Fruit fly (Drosophila melanogaster) whole organism, prepupa: Measurements from ENCODE around the gene CG3191.

ENCODE experiments used
- Blimp-1 ChIP-seq: fragments of 200-800 bp; sonication (Bioruptor generic); optimal IDR thresholded peaks from 3 replicates; lab custom pipeline; 2017; ENCODE audit warnings: missing biosample characterization, missing genetic modification characterization, mild to moderate bottlenecking, moderate library complexity, missing genetic modification reagents
- CG10669 ChIP-seq: fragments of 200-800 bp; sonication (Bioruptor generic); optimal IDR thresholded peaks from 3 replicates; lab custom pipeline; 2018; ENCODE audit warnings: missing biosample characterization, mild to moderate bottlenecking, missing genetic modification characterization, moderate library complexity
- CG11294 ChIP-seq: fragments of 200-800 bp; sonication (Bioruptor generic); IDR thresholded peaks from 2 replicates; pipeline ENCODE4 v1.3.6; 2022; ENCODE audit warnings: missing biosample characterization, missing genetic modification characterization
- CG11762 ChIP-seq: fragments of 200-800 bp; sonication (Bioruptor generic); optimal IDR thresholded peaks from 3 replicates; lab custom pipeline; 2016; ENCODE audit warnings: missing biosample characterization, missing genetic modification characterization; ENCODE audit not compliant: insufficient read depth
- CG15336 ChIP-seq: fragments of 200-800 bp; sonication (Bioruptor generic); IDR thresholded peaks from 2 replicates; pipeline ENCODE4 v1.3.6; 2022; ENCODE audit warnings: missing biosample characterization, missing genetic modification characterization
- CG1621 ChIP-seq: fragments of 200-800 bp; sonication (Bioruptor generic); optimal IDR thresholded peaks from 3 replicates; lab custom pipeline; 2018; ENCODE audit warnings: missing biosample characterization, mild to moderate bottlenecking, missing genetic modification characterization
- CG16779 ChIP-seq: fragments of 200-800 bp; sonication (Bioruptor generic); optimal IDR thresholded peaks from 3 replicates; lab custom pipeline; 2017; ENCODE audit warnings: missing biosample characterization, mild to moderate bottlenecking, missing genetic modification characterization
- CG3032 ChIP-seq: fragments of 200-800 bp; optimal IDR thresholded peaks from 2 replicates; lab custom pipeline; 2019; ENCODE audit warnings: missing biosample characterization, mild to moderate bottlenecking, missing genetic modification characterization, moderate library complexity
- CG32006 ChIP-seq: fragments of 200-800 bp; sonication (Bioruptor generic); optimal IDR thresholded peaks from 3 replicates; lab custom pipeline; 2017; ENCODE audit warnings: missing biosample characterization, mild to moderate bottlenecking, missing genetic modification characterization
- CG34406 ChIP-seq: fragments of 200-800 bp; sonication (Bioruptor generic); optimal IDR thresholded peaks from 3 replicates; lab custom pipeline; 2016; ENCODE audit warnings: missing biosample characterization, missing genetic modification characterization
- CG3919 ChIP-seq: fragments of 200-800 bp; sonication (Bioruptor generic); optimal IDR thresholded peaks from 3 replicates; lab custom pipeline; 2016; ENCODE audit warnings: missing biosample characterization, missing genetic modification characterization
- CG4318 ChIP-seq: fragments of 200-800 bp; sonication (Bioruptor generic); optimal IDR thresholded peaks from 3 replicates; lab custom pipeline; 2017; ENCODE audit warnings: missing biosample characterization, mild to moderate bottlenecking, missing genetic modification characterization
- CG6163 ChIP-seq: fragments of 200-800 bp; sonication (Bioruptor generic); IDR thresholded peaks from 3 replicates; pipeline ENCODE4 v1.3.6; 2022; ENCODE audit warnings: missing biosample characterization, missing genetic modification characterization
- CG6276 ChIP-seq: fragments of 200-800 bp; sonication (Bioruptor generic); optimal IDR thresholded peaks from 2 replicates; lab custom pipeline; 2017; ENCODE audit warnings: missing biosample characterization, mild to moderate bottlenecking, missing genetic modification characterization
- CG6792 ChIP-seq: fragments of 200-800 bp; sonication (Bioruptor generic); optimal IDR thresholded peaks from 3 replicates; lab custom pipeline; 2016; ENCODE audit warnings: missing biosample characterization, missing genetic modification characterization
- CG6854 ChIP-seq: fragments of 200-800 bp; sonication (Bioruptor generic); optimal IDR thresholded peaks from 2 replicates; lab custom pipeline; 2017; ENCODE audit warnings: missing biosample characterization, mild to moderate bottlenecking, missing genetic modification characterization
- CG7368 ChIP-seq: fragments of 200-800 bp; sonication (Bioruptor generic); optimal IDR thresholded peaks from 3 replicates; lab custom pipeline; 2016; ENCODE audit warnings: missing biosample characterization, missing genetic modification characterization
- CG8119 ChIP-seq: fragments of 200-800 bp; sonication (Bioruptor generic); IDR thresholded peaks from 3 replicates; pipeline ENCODE4 v1.3.6; 2022; ENCODE audit warnings: missing biosample characterization, missing genetic modification characterization
- CG8319 ChIP-seq: fragments of 200-800 bp; sonication (Bioruptor generic); optimal IDR thresholded peaks from 3 replicates; lab custom pipeline; 2016; ENCODE audit warnings: missing biosample characterization, missing genetic modification characterization
- Eip75B ChIP-seq: fragments of 200-800 bp; sonication (Bioruptor generic); optimal IDR thresholded peaks from 3 replicates; lab custom pipeline; 2016; ENCODE audit warnings: missing biosample characterization, missing genetic modification characterization
- Eip93F ChIP-seq: fragments of 200-800 bp; sonication (Bioruptor generic); optimal IDR thresholded peaks from 2 replicates; lab custom pipeline; 2016; ENCODE audit warnings: missing biosample characterization, mild to moderate bottlenecking, missing genetic modification characterization
- Ets21C ChIP-seq: fragments of 200-800 bp; sonication (Bioruptor generic); optimal IDR thresholded peaks from 3 replicates; lab custom pipeline; 2016; ENCODE audit warnings: missing biosample characterization, missing genetic modification characterization
- Ets96B ChIP-seq: fragments of 200-800 bp; optimal IDR thresholded peaks from 2 replicates; lab custom pipeline; 2019; ENCODE audit warnings: missing biosample characterization, mild to moderate bottlenecking, missing genetic modification characterization, moderate library complexity
- Gug ChIP-seq: fragments of 200-800 bp; sonication (Bioruptor generic); IDR thresholded peaks from 2 replicates; pipeline ENCODE4 v1.3.6; 2022; ENCODE audit warnings: missing biosample characterization, missing genetic modification characterization
- Hr38 ChIP-seq: sonication (Bioruptor generic); optimal IDR thresholded peaks from 2 replicates; lab custom pipeline; 2016; ENCODE audit warnings: missing biosample characterization, missing genetic modification characterization
- Hr39 ChIP-seq: fragments of 200-800 bp; sonication (Bioruptor generic); optimal IDR thresholded peaks from 2 replicates; lab custom pipeline; 2016; ENCODE audit warnings: missing biosample characterization, missing genetic modification characterization
- Hr4 ChIP-seq: fragments of 200-800 bp; sonication (Bioruptor generic); optimal IDR thresholded peaks from 3 replicates; lab custom pipeline; 2016; ENCODE audit warnings: missing biosample characterization, missing genetic modification characterization
- Lpt ChIP-seq: fragments of 200-800 bp; sonication (Bioruptor generic); optimal IDR thresholded peaks from 3 replicates; lab custom pipeline; 2016; ENCODE audit warnings: missing biosample characterization, missing genetic modification characterization
- OdsH ChIP-seq: fragments of 200-800 bp; sonication (Bioruptor generic); optimal IDR thresholded peaks from 3 replicates; lab custom pipeline; 2016; ENCODE audit warnings: missing biosample characterization, missing genetic modification characterization
- Smox ChIP-seq: fragments of 200-800 bp; sonication (Bioruptor generic); optimal IDR thresholded peaks from 3 replicates; lab custom pipeline; 2016; ENCODE audit warnings: missing biosample characterization, missing genetic modification characterization
- Sox102F ChIP-seq: fragments of 200-800 bp; sonication (Bioruptor generic); optimal IDR thresholded peaks from 2 replicates; lab custom pipeline; 2016; ENCODE audit warnings: missing biosample characterization, mild to moderate bottlenecking, missing genetic modification characterization
- Sox14 ChIP-seq: fragments of 200-800 bp; sonication (Bioruptor generic); optimal IDR thresholded peaks from 3 replicates; lab custom pipeline; 2016; ENCODE audit warnings: missing biosample characterization, missing genetic modification characterization
- Sox15 ChIP-seq: fragments of 200-800 bp; sonication (Bioruptor generic); optimal IDR thresholded peaks from 3 replicates; lab custom pipeline; 2016; ENCODE audit warnings: missing biosample characterization, missing genetic modification characterization
- achi ChIP-seq: fragments of 200-800 bp; sonication (Bioruptor generic); optimal IDR thresholded peaks from 3 replicates; lab custom pipeline; 2016; ENCODE audit warnings: missing biosample characterization, missing genetic modification characterization
- acj6 ChIP-seq: fragments of 200-800 bp; sonication (Bioruptor generic); optimal IDR thresholded peaks from 3 replicates; lab custom pipeline; 2016; ENCODE audit warnings: missing biosample characterization, missing genetic modification characterization
- dsx ChIP-seq: fragments of 200-800 bp; optimal IDR thresholded peaks from 3 replicates; lab custom pipeline; 2019; ENCODE audit warnings: missing biosample characterization, mild to moderate bottlenecking, missing genetic modification characterization, moderate library complexity; ENCODE audit not compliant: poor library complexity, severe bottlenecking
- eg ChIP-seq: fragments of 200-800 bp; sonication (Bioruptor generic); IDR thresholded peaks from 3 replicates; pipeline ENCODE4 v1.3.6; 2022; ENCODE audit warnings: missing biosample characterization, missing genetic modification characterization
- fd59A ChIP-seq: fragments of 200-800 bp; sonication (Bioruptor generic); optimal IDR thresholded peaks from 2 replicates; lab custom pipeline; 2017; ENCODE audit warnings: missing biosample characterization, mild to moderate bottlenecking, missing genetic modification characterization, missing genetic modification reagents
- fd85E ChIP-seq: fragments of 200-800 bp; sonication (Bioruptor generic); optimal IDR thresholded peaks from 3 replicates; lab custom pipeline; 2016; ENCODE audit warnings: missing biosample characterization, missing genetic modification characterization
- fkh ChIP-seq: fragments of 200-800 bp; sonication (Bioruptor generic); optimal IDR thresholded peaks from 3 replicates; lab custom pipeline; 2017; ENCODE audit warnings: missing biosample characterization, mild to moderate bottlenecking, missing genetic modification characterization, moderate library complexity
- salr ChIP-seq, 2 experiments: fragments of 200-800 bp; sonication (Bioruptor generic); optimal IDR thresholded peaks; 3 replicates each; lab custom pipeline; 2016 to 2018; ENCODE audit warnings: missing biosample characterization in 2 of 2, missing genetic modification characterization in 2 of 2, mild to moderate bottlenecking in 1 of 2
- spab ChIP-seq: fragments of 200-800 bp; sonication (Bioruptor generic); optimal IDR thresholded peaks from 2 replicates; lab custom pipeline; 2017; ENCODE audit warnings: missing biosample characterization, mild to moderate bottlenecking, missing genetic modification characterization, missing genetic modification reagents
- ss ChIP-seq, 2 experiments: fragments of 200-800 bp; sonication (Bioruptor generic); optimal IDR thresholded peaks; 2 replicates in 1 of 2; 3 replicates in 1 of 2; lab custom pipeline; 2017 to 2018; ENCODE audit warnings: mild to moderate bottlenecking in 2 of 2, missing biosample characterization in 2 of 2, missing genetic modification characterization in 2 of 2, moderate library complexity in 1 of 2
- svp ChIP-seq: fragments of 200-800 bp; sonication (Bioruptor generic); peaks from one replicate; lab custom pipeline; 2016; ENCODE audit warnings: missing biosample characterization, missing genetic modification characterization
- topi ChIP-seq: fragments of 200-800 bp; sonication (Bioruptor generic); optimal IDR thresholded peaks from 3 replicates; lab custom pipeline; 2016; ENCODE audit warnings: missing biosample characterization, missing genetic modification characterization
- vri ChIP-seq: fragments of 200-800 bp; sonication (Bioruptor generic); optimal IDR thresholded peaks from 3 replicates; lab custom pipeline; 2016; ENCODE audit warnings: missing biosample characterization, mild to moderate bottlenecking, missing genetic modification characterization

CG3191 gene

DNA sequence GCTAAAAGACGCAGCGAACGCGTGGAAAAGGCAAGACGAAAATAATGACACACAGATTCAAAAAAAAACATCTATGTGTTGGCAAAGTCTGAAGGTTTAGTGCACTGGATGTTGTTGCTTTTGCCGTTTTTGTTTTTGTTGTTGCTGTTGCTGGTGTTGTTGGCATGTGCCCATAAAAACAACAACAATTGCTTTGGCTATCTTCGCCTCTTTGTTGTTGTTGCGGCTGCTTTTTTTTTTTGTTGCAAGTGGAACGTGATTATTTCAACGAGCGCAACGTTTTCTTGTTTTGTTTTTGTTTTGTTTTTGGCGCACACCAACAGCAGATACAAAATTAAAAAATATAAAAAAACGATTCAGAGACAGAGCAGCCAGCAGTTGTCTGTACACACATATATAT lies 37.3 kb upstream of the CG3191 start (continued):
- TF ChIP-seq CG3919 (GFP tag; lab: Kevin White, UChicago) = peak; percentile 39
- peak; percentile 52; the same call in 1 of the 2 replicates for TF ChIP-seq CG11294
- TF ChIP-seq Hr39 = no peak
- no peak for TF ChIP-seq Smox (GFP tag; lab: Kevin White, UChicago)
- TF ChIP-seq CG10669 = peak; percentile 80
- peak; percentile 94 for TF ChIP-seq Lpt
- TF ChIP-seq CG3032 (tag; lab: Kevin White, UChicago) = peak; percentile 65
- TF ChIP-seq Hr4 (GFP tag; lab: Kevin White, UChicago) = peak; percentile 11
- TF ChIP-seq Sox15 = no peak
- peak; percentile 46 for TF ChIP-seq CG34406
- no peak for TF ChIP-seq topi (GFP tag; lab: Kevin White, UChicago)
- TF ChIP-seq achi (GFP tag; lab: Kevin White, UChicago) = peak; percentile 66
- TF ChIP-seq Blimp-1 = no peak
- peak; percentile 96 for TF ChIP-seq CG6276 (GFP tag; lab: Kevin White, UChicago)
- TF ChIP-seq Ets96B (tag; lab: Kevin White, UChicago) = peak; percentile 61
- TF ChIP-seq dsx (GFP tag; lab: Kevin White, UChicago) = peak; percentile 74
- TF ChIP-seq Gug = peak; percentile 80
- peak; percentile 94 for TF ChIP-seq CG16779 (tag; lab: Kevin White, UChicago)
- peak; percentile 60 for TF ChIP-seq CG7368 (GFP tag; lab: Kevin White, UChicago)
- peak; percentile 59 for TF ChIP-seq fd59A
- peak; percentile 98 to 99 for TF ChIP-seq ss (GFP tag; optimal IDR thresholded peaks at IDR 0.05; lab: Kevin White, UChicago)
- peak; percentile 91 for TF ChIP-seq CG15336 (GFP tag; lab: Robert Waterston, UW)
- TF ChIP-seq CG32006 = peak; percentile 72
- TF ChIP-seq fd85E (GFP tag; lab: Kevin White, UChicago) = peak; percentile 33
- no peak for TF ChIP-seq CG8319
- no peak for TF ChIP-seq Eip93F (GFP tag; lab: Kevin White, UChicago)
- peak; percentile 95 for TF ChIP-seq CG8119 (GFP tag; lab: Robert Waterston, UW)
- peak; percentile 87 for TF ChIP-seq spab (GFP tag; lab: Kevin White, UChicago)
- TF ChIP-seq acj6 (GFP tag; lab: Kevin White, UChicago) = peak; percentile 16
- TF ChIP-seq Ets21C (GFP tag; lab: Kevin White, UChicago) = no peak
- peak; percentile 94 for TF ChIP-seq CG6163 (GFP tag; lab: Robert Waterston, UW)
- no peak for TF ChIP-seq fkh (GFP tag; lab: Kevin White, UChicago)
- TF ChIP-seq CG1621 = peak; percentile 83
- TF ChIP-seq CG6792 (GFP tag; lab: Kevin White, UChicago) = no peak
- TF ChIP-seq vri (GFP tag; lab: Kevin White, UChicago) = peak; percentile 4
- TF ChIP-seq svp (GFP tag; lab: Kevin White, UChicago) = peak; percentile 65
- no peak for TF ChIP-seq CG4318 (GFP tag; lab: Kevin White, UChicago)
- TF ChIP-seq CG11762 = peak; percentile 57
- TF ChIP-seq OdsH (GFP tag; lab: Kevin White, UChicago) = peak; percentile 29

dm6 chrX:2288327-2288726 lies 36.5 kb upstream of the CG3191 start:
- TF ChIP-seq CG6854 (GFP tag; lab: Kevin White, UChicago) (peak; percentile 47), CG8319 (no peak), ss (GFP tag; optimal IDR thresholded peaks at IDR 0.05; lab: Kevin White, UChicago) (no peak), Eip75B (GFP tag; lab: Kevin White, UChicago) (no peak), Sox102F (GFP tag; lab: Kevin White, UChicago) (peak; percentile 16), CG34406 (no peak), Hr38 (GFP tag; lab: Kevin White, UChicago) (no peak), CG1621 (no peak), dsx (GFP tag; lab: Kevin White, UChicago) (peak; percentile 33), fkh (GFP tag; lab: Kevin White, UChicago) (peak; percentile 35), CG7368 (GFP tag; lab: Kevin White, UChicago) (no peak), CG6792 (GFP tag; lab: Kevin White, UChicago) (no peak), CG6163 (GFP tag; lab: Robert Waterston, UW) (peak; percentile 64; the same call in 2 of the 3 replicates), Ets96B (tag; lab: Kevin White, UChicago) (no peak), Blimp-1 (peak; percentile 9), svp (GFP tag; lab: Kevin White, UChicago) (no peak), Ets21C (GFP tag; lab: Kevin White, UChicago) (no peak), CG6276 (GFP tag; lab: Kevin White, UChicago) (no peak), Sox14 (GFP tag; lab: Kevin White, UChicago) (peak; percentile 33), Eip93F (GFP tag; lab: Kevin White, UChicago) (peak; percentile 16), CG15336 (GFP tag; lab: Robert Waterston, UW) (0 out of 2 replicates have a peak, but pooled peaks have one; percentile 8), CG4318 (GFP tag; lab: Kevin White, UChicago) (no peak), CG3032 (tag; lab: Kevin White, UChicago) (no peak), salr (GFP tag; optimal IDR thresholded peaks at IDR 0.05; lab: Kevin White, UChicago) (no peak), CG8119 (GFP tag; lab: Robert Waterston, UW) (no peak; the same call in 2 of the 3 replicates), eg (GFP tag; lab: Robert Waterston, UW) (peak; percentile 50; the same call in 1 of the 3 replicates)
